Worm (Caenorhabditis elegans): Measurements from ENCODE around the gene clh-3.

The clh-3 gene

DNA sequence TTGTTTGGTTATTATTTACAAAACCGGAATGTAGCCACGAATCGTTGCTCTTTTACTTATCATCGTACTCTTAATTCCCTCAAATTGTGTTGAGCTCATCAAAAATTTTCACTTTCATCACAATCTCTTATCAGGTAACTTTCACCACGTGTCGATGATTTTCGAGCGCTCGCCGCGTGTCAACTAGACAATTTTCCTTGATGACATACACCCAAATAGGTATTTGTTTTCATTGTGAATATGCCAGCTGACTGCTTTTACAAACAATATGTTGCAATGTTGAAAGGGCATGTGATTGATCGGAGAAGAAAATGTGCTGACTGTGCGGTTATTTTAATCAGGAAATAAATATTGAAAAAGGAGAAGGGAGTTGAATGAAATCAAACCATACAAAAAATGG is 39.0 kb upstream of the clh-3 start:
- TF ChIP-seq ZK546.5 (tag; optimal IDR thresholded peaks at IDR 0.05) (no peak), ceh-82 (tag; optimal IDR thresholded peaks at IDR 0.05) (no peak), jun-1 (tag; optimal IDR thresholded peaks at IDR 0.05) (peak; percentile 76), hmg-11 (tag; optimal IDR thresholded peaks at IDR 0.05) (no peak), ceh-16 (tag; optimal IDR thresholded peaks at IDR 0.05) (no peak), nhr-11 (tag; optimal IDR thresholded peaks at IDR 0.05) (no peak), ztf-4 (tag; optimal IDR thresholded peaks at IDR 0.05) (no peak), daf-12 (tag; optimal IDR thresholded peaks at IDR 0.05) (no peak), pqm-1 (tag; optimal IDR thresholded peaks at IDR 0.05) (peak; percentile 59), aly-2 (tag; optimal IDR thresholded peaks at IDR 0.05) (no peak), elt-2 (tag; optimal IDR thresholded peaks at IDR 0.05) (peak; percentile 94), nhr-23 (tag; optimal IDR thresholded peaks at IDR 0.05) (no peak), pha-4 (tag; optimal IDR thresholded peaks at IDR 0.05) (peak; percentile 84), mdl-1 (tag; optimal IDR thresholded peaks at IDR 0.05) (peak; percentile 38), zag-1 (tag; optimal IDR thresholded peaks at IDR 0.05) (no peak)

DNA sequence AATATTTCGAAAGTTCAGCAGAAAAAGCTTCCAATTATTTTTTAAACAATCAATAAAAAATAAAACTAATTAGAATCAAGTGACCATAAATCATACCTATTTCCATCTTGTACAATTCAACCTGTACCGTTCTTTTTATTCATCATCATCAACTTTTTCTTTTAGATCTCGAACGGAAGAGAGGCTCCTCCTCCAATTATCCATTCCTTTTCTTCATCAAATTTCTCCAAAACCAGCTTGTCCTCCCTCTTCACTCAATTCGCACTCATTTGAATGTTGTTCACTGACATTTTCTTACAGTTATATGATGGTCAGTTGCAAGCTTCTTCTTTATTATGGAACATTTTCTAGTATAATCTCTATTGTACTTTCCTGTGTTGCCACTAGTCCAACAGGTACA is 36.1 kb upstream of the clh-3 start, which contains the start of gene C30G12.4:
TSS of gene C30G12.4 (plus strand) at position 301 of the 400 bp plus-strand sequence.
- TF ChIP-seq ztf-4 (tag; optimal IDR thresholded peaks at IDR 0.05) (no peak), nhr-77 (tag; optimal IDR thresholded peaks at IDR 0.05) (no peak), egl-5 (tag; optimal IDR thresholded peaks at IDR 0.05) (no peak), snpc-4 (tag; optimal IDR thresholded peaks at IDR 0.05) (no peak), nhr-28 (tag; optimal IDR thresholded peaks at IDR 0.05) (no peak), aly-2 (tag; optimal IDR thresholded peaks at IDR 0.05) (no peak), eor-1 (tag; optimal IDR thresholded peaks at IDR 0.05) (no peak), daf-12 (tag; optimal IDR thresholded peaks at IDR 0.05) (no peak), elt-2 (tag; optimal IDR thresholded peaks at IDR 0.05) (no peak), nhr-11 (tag; optimal IDR thresholded peaks at IDR 0.05) (no peak)

DNA sequence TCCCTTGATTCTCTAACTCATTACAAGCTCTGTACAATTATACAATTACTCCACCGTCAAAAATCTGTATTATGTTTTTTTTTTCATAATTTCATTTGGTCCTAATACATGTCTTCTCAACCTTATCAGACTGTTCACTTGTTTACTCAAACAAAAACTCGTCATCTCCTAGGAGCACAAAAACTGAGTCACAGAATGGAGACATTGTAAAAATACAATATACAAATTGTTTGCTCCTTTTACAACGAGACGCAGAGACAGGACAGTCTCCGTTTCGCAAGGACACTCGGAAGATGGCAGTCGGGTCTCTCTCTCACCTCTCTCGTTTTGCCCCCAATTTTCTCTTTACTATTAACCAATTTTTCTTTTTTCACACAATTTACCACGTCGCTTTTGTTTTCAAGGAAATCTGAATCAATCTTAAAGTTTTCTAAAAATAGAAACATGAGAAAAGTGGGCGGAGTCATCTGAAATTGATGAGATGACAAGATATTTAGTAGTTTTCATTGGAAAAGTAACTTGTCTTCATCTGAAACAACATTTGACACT is 30.0 kb upstream of the clh-3 start, which contains the start of gene F32A5.8:
TSS of gene F32A5.8 (plus strand) at position 499 of the 549 bp plus-strand sequence.
- TF ChIP-seq nhr-28 (tag; optimal IDR thresholded peaks at IDR 0.05): no peak
- no peak for TF ChIP-seq lin-39 (tag; optimal IDR thresholded peaks at IDR 0.05)
- no peak for TF ChIP-seq hmg-11 (tag; optimal IDR thresholded peaks at IDR 0.05)
- TF ChIP-seq fkh-10 (GFP tag; optimal IDR thresholded peaks at IDR 0.05): no peak
- TF ChIP-seq nhr-25 (tag; optimal IDR thresholded peaks at IDR 0.05): peak; percentile 32
- no peak for TF ChIP-seq fkh-2 (tag; optimal IDR thresholded peaks at IDR 0.05)
- TF ChIP-seq fos-1 (tag; optimal IDR thresholded peaks at IDR 0.05): peak; percentile 67
- no peak for TF ChIP-seq nfya-1 (tag; optimal IDR thresholded peaks at IDR 0.05; ENCODE audit: insufficient read depth)
- TF ChIP-seq jun-1 (tag; optimal IDR thresholded peaks at IDR 0.05): peak; percentile 33
- TF ChIP-seq nhr-77 (tag; optimal IDR thresholded peaks at IDR 0.05): no peak
- TF ChIP-seq pha-4 (tag; optimal IDR thresholded peaks at IDR 0.05): peak; percentile 92
- TF ChIP-seq lin-15B (tag; optimal IDR thresholded peaks at IDR 0.05): no peak
- TF ChIP-seq pqm-1 (tag; optimal IDR thresholded peaks at IDR 0.05): peak; percentile 62
- TF ChIP-seq elt-2 (tag; optimal IDR thresholded peaks at IDR 0.05): peak; percentile 67

DNA sequence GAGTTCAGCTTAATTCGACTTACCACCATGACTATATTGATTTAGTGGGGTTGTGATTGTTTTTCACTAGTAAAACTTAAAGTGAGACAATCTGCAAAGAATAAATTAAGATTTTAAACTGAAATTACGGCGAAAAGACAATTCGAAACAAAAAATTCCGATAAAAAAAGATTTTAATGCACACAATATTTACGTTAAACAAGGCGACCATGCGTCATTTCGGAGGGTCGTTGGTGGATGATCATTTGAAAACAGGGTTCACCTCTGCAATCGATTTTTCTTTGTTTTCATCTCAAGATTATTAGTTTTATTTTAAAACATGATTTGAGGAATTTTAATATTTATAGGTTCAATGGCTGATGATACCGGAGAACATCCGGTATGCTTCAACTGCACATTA is 27.4 kb upstream of the clh-3 start, which contains the start of gene lsm-4:
TSS of gene lsm-4 (minus strand) at position 91 of the 400 bp plus-strand sequence.
- no peak for TF ChIP-seq nfya-1 (tag; optimal IDR thresholded peaks at IDR 0.05; ENCODE audit: insufficient read depth)
- TF ChIP-seq ceh-16 (tag; optimal IDR thresholded peaks at IDR 0.05): no peak
- TF ChIP-seq zag-1 (tag; optimal IDR thresholded peaks at IDR 0.05): no peak
- peak; percentile 29 for TF ChIP-seq pha-4 (tag; optimal IDR thresholded peaks at IDR 0.05)

DNA sequence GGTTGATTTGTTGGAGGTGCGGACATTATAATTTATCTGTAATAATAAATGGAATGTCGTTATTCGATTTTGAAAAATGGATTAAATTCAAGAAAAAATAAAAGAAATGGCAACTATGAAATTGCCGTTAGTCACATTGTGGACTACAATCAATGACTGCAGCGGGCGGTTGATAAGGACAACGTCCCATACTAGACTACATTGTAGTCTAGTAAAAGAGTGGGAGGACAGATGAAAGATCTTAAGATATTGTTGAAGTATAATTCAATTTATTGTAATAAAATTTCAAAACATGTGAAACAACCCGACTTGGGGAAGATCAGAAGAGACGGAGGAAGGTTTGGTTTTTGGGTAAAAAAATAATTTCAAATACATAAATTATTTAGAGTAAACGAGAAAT is 26.3 kb upstream of the clh-3 start, which contains the start of the genes prx-13 and ada-2:
TSS of gene prx-13 (minus strand) at position 38 of the 400 bp plus-strand sequence.
TSS of gene ada-2 (plus strand) at position 282 of the 400 bp plus-strand sequence.
- TF ChIP-seq nhr-25 (tag; optimal IDR thresholded peaks at IDR 0.05): peak; percentile 38
- peak; percentile 60 for TF ChIP-seq pqm-1 (tag; optimal IDR thresholded peaks at IDR 0.05)
- TF ChIP-seq sea-2 (GFP tag; optimal IDR thresholded peaks at IDR 0.05): no peak
- TF ChIP-seq nhr-23 (tag; optimal IDR thresholded peaks at IDR 0.05): no peak
- no peak for TF ChIP-seq nhr-43 (tag; optimal IDR thresholded peaks at IDR 0.05; ENCODE audit: poor library complexity, severe bottlenecking)
- TF ChIP-seq elt-2 (tag; optimal IDR thresholded peaks at IDR 0.05): peak; percentile 69

DNA sequence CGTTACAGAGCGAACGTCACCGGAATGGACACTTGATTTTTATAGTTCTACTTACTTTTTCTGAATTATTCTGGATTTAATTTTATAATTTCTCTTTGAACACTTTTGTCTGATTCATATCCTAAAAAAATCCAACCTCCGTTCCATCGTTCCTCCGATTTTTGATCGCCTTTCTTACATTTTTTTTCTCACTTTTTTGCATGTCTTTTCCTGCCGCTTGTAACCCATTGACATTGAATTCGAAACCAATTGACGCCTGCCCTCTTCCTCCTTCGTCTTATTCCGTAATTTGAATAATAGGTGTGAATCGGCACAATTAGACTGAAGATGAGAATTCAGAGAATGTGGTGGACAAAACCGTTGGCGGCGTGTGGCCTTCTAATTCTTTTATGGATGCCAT is 19.9 kb upstream of the clh-3 start, which contains the start of gene skpo-3:
TSS of gene skpo-3 (plus strand) at position 301 of the 400 bp plus-strand sequence.
- TF ChIP-seq skn-1 (tag; optimal IDR thresholded peaks at IDR 0.05): no peak
- TF ChIP-seq nhr-77 (tag; optimal IDR thresholded peaks at IDR 0.05): no peak
- TF ChIP-seq nfya-1 (tag; optimal IDR thresholded peaks at IDR 0.05; ENCODE audit: insufficient read depth): no peak
- TF ChIP-seq snpc-4 (tag; optimal IDR thresholded peaks at IDR 0.05): no peak
- TF ChIP-seq hmg-11 (tag; optimal IDR thresholded peaks at IDR 0.05): no peak
- no peak for TF ChIP-seq R02D3.7 (tag; optimal IDR thresholded peaks at IDR 0.05)
- TF ChIP-seq egl-27 (tag; optimal IDR thresholded peaks at IDR 0.05): no peak

Data from whole organism, L3 larva.